Worm (Caenorhabditis elegans) whole organism, L4 larva: ENCODE results near the gene Y45F10C.1.
A peak's percentile ranks its signal among the peaks of the same experiment; 100 is the strongest.

Source experiments
- D1046.2 ChIP-seq: fragments of 200-800 bp; sonication (Bioruptor generic); IDR thresholded peaks from 2 replicates; pipeline ENCODE4 v1.3.6; 2022; ENCODE audit warnings: missing genetic modification characterization, missing compliant biosample characterization
- cey-2 ChIP-seq: sonication (generic microtip); optimal IDR thresholded peaks from 3 replicates; lab custom pipeline; 2017; ENCODE audit warnings: missing genetic modification characterization, mild to moderate bottlenecking, missing compliant biosample characterization, antibody characterized with exemption, borderline replicate concordance; ENCODE audit not compliant: insufficient read depth
- dve-1 ChIP-seq: sonication (generic microtip); optimal IDR thresholded peaks from 2 replicates; lab custom pipeline; 2017; ENCODE audit warnings: antibody characterized with exemption, mild to moderate bottlenecking, missing genetic modification characterization, missing compliant biosample characterization; ENCODE audit not compliant: insufficient read depth
- lsy-2 ChIP-seq, 2 experiments: fragments of 150-350 bp in 1 of 2; sonication (generic microtip) in 1 of 2; optimal IDR thresholded peaks; 2 replicates each; lab custom pipeline; 2014 to 2017; ENCODE audit warnings: missing biosample characterization in 2 of 2, missing genetic modification characterization in 2 of 2
- unc-130 ChIP-seq: sonication (generic microtip); optimal IDR thresholded peaks from 2 replicates; lab custom pipeline; 2016; ENCODE audit warnings: missing genetic modification reagents, missing genetic modification characterization, missing compliant biosample characterization

DNA sequence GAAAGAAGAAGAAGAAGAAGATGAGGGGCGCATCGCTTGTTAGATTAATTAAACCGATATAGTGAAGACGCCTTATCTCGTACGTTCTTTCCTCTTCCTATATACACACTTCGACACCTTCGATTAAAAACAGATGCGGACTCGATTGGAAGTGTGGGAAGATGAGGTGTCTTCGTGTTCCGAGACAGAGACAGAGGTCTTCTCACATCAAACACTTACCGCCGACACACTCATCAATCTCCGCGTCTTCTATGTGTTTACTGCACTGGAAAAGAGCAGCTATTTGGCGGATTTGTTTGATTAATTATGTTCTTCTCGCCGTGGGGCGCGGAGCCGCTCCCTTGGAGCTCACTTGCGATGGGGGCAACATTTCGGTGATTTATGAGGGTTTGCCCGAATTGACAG is 40.0 kb upstream of the Y45F10C.1 start:
- TF ChIP-seq D1046.2 (GFP tag; lab: Robert Waterston, UW) (no peak), unc-130 (GFP tag; lab: Kevin White, UChicago) (no peak), lsy-2 (tag; optimal IDR thresholded peaks at IDR 0.05; lab: Kevin White, UChicago) (peak in 1 of 2 experiments; percentile 21), dve-1 (tag; lab: Kevin White, UChicago) (no peak), cey-2 (tag; lab: Kevin White, UChicago) (no peak)
